Comparison of ENCODE assay signal across 3 fruit fly cellular contexts in the genomic region with DNA sequence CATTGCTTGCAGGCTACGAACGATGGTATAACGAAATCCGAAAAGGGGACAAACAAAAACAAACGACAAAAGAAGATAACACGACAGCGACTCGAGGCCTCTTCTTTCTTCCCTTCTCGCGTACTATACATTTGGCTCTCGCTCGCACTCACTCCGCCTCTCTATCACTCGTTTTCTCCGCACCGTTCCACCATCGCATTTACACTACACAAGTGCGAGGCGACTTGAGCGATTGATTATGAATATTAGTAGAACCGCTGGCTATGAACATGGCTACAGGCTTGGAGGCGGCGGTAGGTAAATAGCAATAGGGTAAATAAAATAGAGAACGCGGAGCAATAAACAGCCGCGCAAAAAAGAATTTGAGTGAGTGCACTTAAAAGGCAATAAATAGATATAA.
TF ChIP-seq lines count a peak whose summit lies in the region.

No protein-coding gene starts in this region.

TF ChIP-seq in whole organism, adult, 20 proteins besides CTCF, POLR2A, EP300 and RAD21 (continued from another document):
- TF ChIP-seq Mnt (GFP tag; optimal IDR thresholded peaks at IDR 0.05; lab: Kevin White, UChicago) (peak; percentile 62), ovo (GFP tag; optimal IDR thresholded peaks at IDR 0.05; lab: Kevin White, UChicago) (peak; percentile 69), CG7101 (tag; optimal IDR thresholded peaks at IDR 0.05; lab: Kevin White, UChicago) (peak; percentile 72)

TF ChIP-seq in whole organism, embryonic, 481 proteins besides CTCF, POLR2A, EP300 and RAD21 (continued from another document and continues in another):
- TF ChIP-seq hbn (GFP tag; IDR thresholded peaks at IDR 0.05; lab: Robert Waterston, UW; ENCODE audit: partially characterized antibody) (no peak), CG9727 (GFP tag; optimal IDR thresholded peaks at IDR 0.05; lab: Kevin White, UChicago) (peak; percentile 49), croc (GFP tag; conservative IDR thresholded peaks at IDR 0.05; lab: Robert Waterston, UW) (no peak), CG9215 (GFP tag; IDR thresholded peaks at IDR 0.05; lab: Robert Waterston, UW) (no peak), Poxn (GFP tag; IDR thresholded peaks at IDR 0.05; lab: Robert Waterston, UW) (no peak), CG18599 (GFP tag; optimal IDR thresholded peaks at IDR 0.05; lab: Kevin White, UChicago) (no peak), Rfx (GFP tag; IDR thresholded peaks at IDR 0.05; lab: Robert Waterston, UW) (peak; percentile 11; the same call in 1 of the 2 replicates), CG4282 (GFP tag; optimal IDR thresholded peaks at IDR 0.05; lab: Kevin White, UChicago) (no peak), vfl (GFP tag; optimal IDR thresholded peaks at IDR 0.05; lab: Kevin White, UChicago) (no peak), CG1602 (GFP tag; optimal IDR thresholded peaks at IDR 0.05; lab: Kevin White, UChicago) (no peak), CG10147 (GFP tag; optimal IDR thresholded peaks at IDR 0.05; lab: Kevin White, UChicago) (no peak), twi (tag; optimal IDR thresholded peaks at IDR 0.05; lab: Kevin White, UChicago) (no peak), bowl (GFP tag; IDR thresholded peaks at IDR 0.05; lab: Robert Waterston, UW) (no peak), disco-r (GFP tag; optimal IDR thresholded peaks at IDR 0.05; lab: Kevin White, UChicago) (no peak), E2f2 (GFP tag; IDR thresholded peaks at IDR 0.05; lab: Robert Waterston, UW) (no peak), CG15073 (GFP tag; optimal IDR thresholded peaks at IDR 0.05; lab: Kevin White, UChicago) (no peak), Meics (GFP tag; optimal IDR thresholded peaks at IDR 0.05; lab: Kevin White, UChicago) (no peak), B-H2 (GFP tag; optimal IDR thresholded peaks at IDR 0.05; lab: Kevin White, UChicago) (peak; percentile 23), CG7786 (GFP tag; optimal IDR thresholded peaks at IDR 0.05; lab: Kevin White, UChicago) (no peak), CG6765 (GFP tag; optimal IDR thresholded peaks at IDR 0.05; lab: Kevin White, UChicago) (no peak), Dp (GFP tag; optimal IDR thresholded peaks at IDR 0.05; lab: Kevin White, UChicago) (no peak), lab (GFP tag; optimal IDR thresholded peaks at IDR 0.05; lab: Kevin White, UChicago) (no peak), Hand (GFP tag; optimal IDR thresholded peaks at IDR 0.05; lab: Kevin White, UChicago) (no peak), trh (GFP tag; optimal IDR thresholded peaks at IDR 0.05; lab: Kevin White, UChicago) (peak; percentile 3), CG3281 (GFP tag; optimal IDR thresholded peaks at IDR 0.05; lab: Kevin White, UChicago) (no peak), en (GFP tag; optimal IDR thresholded peaks at IDR 0.05; lab: Kevin White, UChicago) (no peak), Sox100B (GFP tag; optimal IDR thresholded peaks at IDR 0.05; lab: Kevin White, UChicago) (peak; percentile 42), hkb (optimal IDR thresholded peaks at IDR 0.05; lab: Kevin White, UChicago) (no peak), hkb (GFP tag; IDR thresholded peaks at IDR 0.05; lab: Robert Waterston, UW) (0 out of 2 replicates have a peak, but pooled peaks have one; percentile 33), maf-S (GFP tag; optimal IDR thresholded peaks at IDR 0.05; lab: Kevin White, UChicago) (no peak), zfh2 (GFP tag; optimal IDR thresholded peaks at IDR 0.05; lab: Kevin White, UChicago) (no peak), CG6791 (GFP tag; IDR thresholded peaks at IDR 0.05; lab: Robert Waterston, UW; ENCODE audit: partially characterized antibody) (no peak), Nf-YC (tag; optimal IDR thresholded peaks at IDR 0.05; lab: Kevin White, UChicago) (no peak), bcd (GFP tag; optimal IDR thresholded peaks at IDR 0.05; lab: Kevin White, UChicago) (no peak), CG9876 (GFP tag; optimal IDR thresholded peaks at IDR 0.05; lab: Kevin White, UChicago) (no peak), CG17361 (GFP tag; IDR thresholded peaks at IDR 0.05; lab: Robert Waterston, UW) (no peak), Camta (GFP tag; optimal IDR thresholded peaks at IDR 0.05; lab: Kevin White, UChicago) (peak; percentile 21), CG3838 (GFP tag; optimal IDR thresholded peaks at IDR 0.05; lab: Kevin White, UChicago) (no peak), CG9797 (GFP tag; optimal IDR thresholded peaks at IDR 0.05; lab: Kevin White, UChicago) (no peak), CG10959 (GFP tag; IDR thresholded peaks at IDR 0.05; lab: Robert Waterston, UW) (no peak), CG6683 (GFP tag; optimal IDR thresholded peaks at IDR 0.05; lab: Kevin White, UChicago) (no peak), CG31388 (GFP tag; optimal IDR thresholded peaks at IDR 0.05; lab: Kevin White, UChicago) (no peak), CG31441 (GFP tag; IDR thresholded peaks at IDR 0.05; lab: Robert Waterston, UW) (no peak), CG14667 (GFP tag; IDR thresholded peaks at IDR 0.05; lab: Robert Waterston, UW) (no peak), aop (GFP tag; IDR thresholded peaks at IDR 0.05; lab: Robert Waterston, UW) (no peak), ind (GFP tag; optimal IDR thresholded peaks at IDR 0.05; lab: Kevin White, UChicago) (no peak), CG4404 (GFP tag; IDR thresholded peaks at IDR 0.05; lab: Robert Waterston, UW) (no peak), unc-4 (GFP tag; IDR thresholded peaks at IDR 0.05; lab: Robert Waterston, UW; ENCODE audit: partially characterized antibody) (no peak), Med (GFP tag; lab: Kevin White, UChicago) (peak; percentile 90), sim (GFP tag; IDR thresholded peaks at IDR 0.05; lab: Robert Waterston, UW) (0 out of 2 replicates have a peak, but pooled peaks have one; percentile 33), Atf-2 (GFP tag; optimal IDR thresholded peaks at IDR 0.05; lab: Kevin White, UChicago) (no peak), Neu2 (GFP tag; optimal IDR thresholded peaks at IDR 0.05; lab: Kevin White, UChicago; ENCODE audit: borderline replicate concordance) (no peak), CG6272 (GFP tag; IDR thresholded peaks at IDR 0.05; lab: Robert Waterston, UW) (no peak), CG2202 (tag; optimal IDR thresholded peaks at IDR 0.05; lab: Kevin White, UChicago) (peak; percentile 35), Mrtf (GFP tag; IDR thresholded peaks at IDR 0.05; lab: Robert Waterston, UW) (no peak), unpg (GFP tag; optimal IDR thresholded peaks at IDR 0.05; lab: Kevin White, UChicago) (peak; percentile 18), sqz (GFP tag; optimal IDR thresholded peaks at IDR 0.05; lab: Kevin White, UChicago) (no peak), br (optimal IDR thresholded peaks at IDR 0.05; lab: Kevin White, UChicago) (no peak), Oli (tag; optimal IDR thresholded peaks at IDR 0.05; lab: Kevin White, UChicago) (no peak), hb (GFP tag; IDR thresholded peaks at IDR 0.05; lab: Robert Waterston, UW; ENCODE audit: partially characterized antibody) (no peak), tin (GFP tag; optimal IDR thresholded peaks at IDR 0.05; lab: Kevin White, UChicago) (no peak), Usf (GFP tag; optimal IDR thresholded peaks at IDR 0.05; lab: Kevin White, UChicago) (no peak), al (GFP tag; IDR thresholded peaks at IDR 0.05; lab: Robert Waterston, UW) (no peak), lbe (GFP tag; optimal IDR thresholded peaks at IDR 0.05; lab: Kevin White, UChicago) (no peak), Kr (GFP tag; optimal IDR thresholded peaks at IDR 0.05; lab: Kevin White, UChicago) (no peak)

TF ChIP-seq in whole organism, prepupa, 60 proteins besides CTCF, POLR2A, EP300 and RAD21 (continued from another document):
- TF ChIP-seq fd59A (GFP tag; optimal IDR thresholded peaks at IDR 0.05; lab: Kevin White, UChicago) = no peak
- peak; percentile 94 for TF ChIP-seq fkh (GFP tag; optimal IDR thresholded peaks at IDR 0.05; lab: Kevin White, UChicago)
- no peak for TF ChIP-seq Sox15 (GFP tag; optimal IDR thresholded peaks at IDR 0.05; lab: Kevin White, UChicago)
- no peak for TF ChIP-seq CG6808 (GFP tag; optimal IDR thresholded peaks at IDR 0.05; lab: Kevin White, UChicago)
- TF ChIP-seq Sox14 (GFP tag; optimal IDR thresholded peaks at IDR 0.05; lab: Kevin White, UChicago) = no peak
- TF ChIP-seq CG3919 (GFP tag; optimal IDR thresholded peaks at IDR 0.05; lab: Kevin White, UChicago) = no peak
- TF ChIP-seq Hr4 (GFP tag; optimal IDR thresholded peaks at IDR 0.05; lab: Kevin White, UChicago) = no peak
TF ChIP-seq in whole organism, prepupa: peak in this region for 7.
